Fruit fly (Drosophila melanogaster) S2 (cell line): ENCODE data around the gene GIIIspla2.

ENCODE experiments used
- CG8478 ChIP-seq: fragments of >200 bp; optimal IDR thresholded peaks from 2 replicates; lab custom pipeline; 2018
- CTCF ChIP-seq, 2 experiments: fragments of >200 bp; optimal IDR thresholded peaks; 2 replicates each; lab custom pipeline; 2018

dm6 chrX:8152077-8152476, 5.4 kb upstream of the GIIIspla2 start, which contains the start of gene Gbeta5:
- TF ChIP-seq CG8478 (lab: Kevin White, UChicago) (no peak), CTCF (optimal IDR thresholded peaks at IDR 0.05; lab: Kevin White, UChicago) (no peak)
